Worm (Caenorhabditis elegans): ENCODE results near the gene spe-39.

spe-39 gene

ce11 chrV:6813862-6814261 lies 28.6 kb downstream of the spe-39 start:
- TF ChIP-seq nhr-237 (tag; optimal IDR thresholded peaks at IDR 0.05) (no peak), dmd-6 (GFP tag; IDR thresholded peaks at IDR 0.05) (no peak), lin-38 (GFP tag; IDR thresholded peaks at IDR 0.05) (no peak), set-16 (GFP tag; IDR thresholded peaks at IDR 0.05) (no peak), vab-7 (GFP tag; IDR thresholded peaks at IDR 0.05) (no peak), ces-1 (GFP tag; optimal IDR thresholded peaks at IDR 0.05) (no peak), mdt-29 (GFP tag; IDR thresholded peaks at IDR 0.05) (no peak), unc-62 (GFP tag; optimal IDR thresholded peaks at IDR 0.05 in 1 of 2) (peak in 1 of 2 experiments; percentile 37), unc-62 (tag; optimal IDR thresholded peaks at IDR 0.05) (no peak), nhr-42 (GFP tag; IDR thresholded peaks at IDR 0.05) (no peak), aha-1 (tag) (peak; percentile 65), lin-29 (GFP tag; IDR thresholded peaks at IDR 0.05) (no peak), zfp-2 (tag; optimal IDR thresholded peaks at IDR 0.05) (no peak), pqm-1 (tag; optimal IDR thresholded peaks at IDR 0.05) (no peak), hlh-11 (tag; optimal IDR thresholded peaks at IDR 0.05) (no peak), madf-9 (GFP tag; conservative IDR thresholded peaks at IDR 0.05) (no peak), tra-1 (GFP tag; IDR thresholded peaks at IDR 0.05) (no peak)

- no peak for TF ChIP-seq ceh-62 (tag; optimal IDR thresholded peaks at IDR 0.05)
- TF ChIP-seq saeg-2 (GFP tag; IDR thresholded peaks at IDR 0.05) = no peak
- TF ChIP-seq hmg-1.1 (GFP tag; IDR thresholded peaks at IDR 0.05) = no peak
- no peak for TF ChIP-seq mxl-2 (GFP tag; conservative IDR thresholded peaks at IDR 0.05)
- TF ChIP-seq zfp-3 (GFP tag; conservative IDR thresholded peaks at IDR 0.05) = no peak
- TF ChIP-seq pha-4 (GFP tag; IDR thresholded peaks at IDR 0.05) = no peak
- no peak for TF ChIP-seq pha-4 (tag; optimal IDR thresholded peaks at IDR 0.05)
- no peak for TF ChIP-seq php-3 (GFP tag; IDR thresholded peaks at IDR 0.05)
- no peak for TF ChIP-seq lin-13 (GFP tag; optimal IDR thresholded peaks at IDR 0.05)
- no peak for TF ChIP-seq attf-4 (tag; optimal IDR thresholded peaks at IDR 0.05)
- no peak for TF ChIP-seq pqm-1 (tag; optimal IDR thresholded peaks at IDR 0.05)
- TF ChIP-seq ceh-28 (tag; optimal IDR thresholded peaks at IDR 0.05) = no peak
- TF ChIP-seq set-16 (GFP tag; IDR thresholded peaks at IDR 0.05) = no peak
- TF ChIP-seq nhr-6 (tag; optimal IDR thresholded peaks at IDR 0.05) = no peak
- no peak for TF ChIP-seq dpl-1 (GFP tag; optimal IDR thresholded peaks at IDR 0.05)
- TF ChIP-seq ama-1 (optimal IDR thresholded peaks at IDR 0.05) = no peak
Measured at ce11 chrV:6817184-6817583, 31.9 kb downstream of the spe-39 start, which contains the start of gene dmsr-14. Gene dmsr-14 (minus strand): TSS chrV:6817284.

- no peak for TF ChIP-seq unc-39 (tag; optimal IDR thresholded peaks at IDR 0.05)
- no peak for TF ChIP-seq T26A8.4 (GFP tag; IDR thresholded peaks at IDR 0.05)
Measured at ce11 chrV:6819812-6820211, 34.6 kb downstream of the spe-39 start, which contains the start of gene dmsr-13. Gene dmsr-13 (minus strand): TSS chrV:6819912.

- no peak for TF ChIP-seq zip-2 (tag; optimal IDR thresholded peaks at IDR 0.05)
- no peak for TF ChIP-seq duxl-1 (tag; optimal IDR thresholded peaks at IDR 0.05; ENCODE audit: poor library complexity)
- no peak for TF ChIP-seq lin-29 (GFP tag; IDR thresholded peaks at IDR 0.05)
- no peak for TF ChIP-seq dpl-1 (GFP tag; optimal IDR thresholded peaks at IDR 0.05)
- TF ChIP-seq R02D3.7 (tag; optimal IDR thresholded peaks at IDR 0.05) = no peak
- TF ChIP-seq lsy-2 (tag; optimal IDR thresholded peaks at IDR 0.05) = no peak
- TF ChIP-seq unc-130 (GFP tag; optimal IDR thresholded peaks at IDR 0.05) = no peak
Measured at ce11 chrV:6821509-6821908, 36.3 kb downstream of the spe-39 start, which contains the start of gene T15B7.8. Gene T15B7.8 (plus strand): TSS chrV:6821809.

Data from whole organism, L4 larva.